Worm (Caenorhabditis elegans): ENCODE data around the gene nfx-1.

nfx-1 gene

ce11 chrIII:6374947-6375415 lies at the start of gene nfx-1, which contains the start of gene rps-13:
Gene nfx-1 (plus strand): TSS chrIII:6375379.
Gene rps-13 (minus strand): TSS chrIII:6374997.
- TF ChIP-seq tab-1 (GFP tag; IDR thresholded peaks at IDR 0.05) (no peak), med-1 (GFP tag; optimal IDR thresholded peaks at IDR 0.05; ENCODE audit: insufficient read depth) (no peak), ztf-29 (GFP tag; IDR thresholded peaks at IDR 0.05) (no peak), ztf-23 (GFP tag; IDR thresholded peaks at IDR 0.05) (no peak), ref-1 (GFP tag; conservative IDR thresholded peaks at IDR 0.05) (no peak), flt-1 (GFP tag; IDR thresholded peaks at IDR 0.05) (peak; percentile 72), cog-1 (tag; optimal IDR thresholded peaks at IDR 0.05) (peak; percentile 65), klf-2 (GFP tag; conservative IDR thresholded peaks at IDR 0.05) (no peak), T22C8.4 (GFP tag; IDR thresholded peaks at IDR 0.05) (no peak)

DNA sequence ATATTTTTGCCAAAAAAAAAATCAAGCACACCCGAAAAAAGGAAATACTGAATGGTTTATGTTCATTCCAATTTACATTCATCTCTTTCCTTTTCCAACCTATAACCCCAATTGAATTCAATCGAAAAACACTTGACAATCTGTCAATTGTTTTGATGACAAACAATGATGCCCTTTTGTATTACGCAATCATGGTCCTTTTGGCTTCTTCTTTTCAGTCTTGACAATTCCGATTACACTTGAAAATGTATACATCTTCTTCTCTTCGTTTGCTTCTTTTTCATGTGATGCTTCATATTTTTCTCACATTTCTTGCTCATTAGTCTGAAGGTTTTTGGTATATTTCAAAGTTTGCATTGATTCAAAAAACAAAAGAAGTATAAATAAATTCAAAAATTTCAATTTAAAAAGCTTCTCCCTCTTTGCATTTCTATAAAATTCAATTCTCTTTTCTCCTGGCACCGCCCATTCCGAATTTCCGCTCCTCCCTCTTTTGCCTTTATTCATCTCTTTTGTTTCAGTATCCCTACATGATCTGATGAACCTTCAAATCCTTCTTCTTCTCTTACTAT lies 43.9 kb upstream of the nfx-1 start, which contains the start of gene C56G2.4:
Gene C56G2.4 (plus strand): TSS at position 522 of the 572 bp plus-strand sequence.
- TF ChIP-seq tab-1 (GFP tag; IDR thresholded peaks at IDR 0.05) (no peak), cog-1 (tag; optimal IDR thresholded peaks at IDR 0.05) (no peak), ztf-29 (GFP tag; IDR thresholded peaks at IDR 0.05) (no peak), flt-1 (GFP tag; IDR thresholded peaks at IDR 0.05) (no peak), med-1 (GFP tag; optimal IDR thresholded peaks at IDR 0.05; ENCODE audit: insufficient read depth) (no peak), ztf-23 (GFP tag; IDR thresholded peaks at IDR 0.05) (no peak), ref-1 (GFP tag; conservative IDR thresholded peaks at IDR 0.05) (no peak), klf-2 (GFP tag; conservative IDR thresholded peaks at IDR 0.05) (no peak), T22C8.4 (GFP tag; IDR thresholded peaks at IDR 0.05) (no peak)

DNA sequence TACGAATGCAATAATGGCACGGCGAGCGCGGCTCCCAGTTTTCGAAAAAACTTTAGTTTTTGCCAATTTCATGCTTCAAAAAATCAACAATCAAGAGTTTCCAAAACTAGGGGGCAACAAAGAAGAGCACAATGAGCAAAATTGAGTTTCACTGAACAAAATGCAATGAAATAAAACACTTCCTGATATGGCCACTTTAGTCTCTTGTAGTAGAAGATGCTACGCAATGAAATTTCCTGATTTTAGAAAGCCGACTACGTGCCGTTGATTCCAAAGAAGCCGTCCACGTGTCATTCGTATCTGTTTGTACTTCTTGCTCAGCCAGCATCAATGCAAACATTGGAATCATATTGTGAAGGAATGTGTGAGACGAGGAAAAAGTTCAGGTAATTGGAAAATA lies 40.8 kb upstream of the nfx-1 start:
- TF ChIP-seq flt-1 (GFP tag; IDR thresholded peaks at IDR 0.05) (no peak), ztf-29 (GFP tag; IDR thresholded peaks at IDR 0.05) (no peak), ztf-23 (GFP tag; IDR thresholded peaks at IDR 0.05) (no peak), ref-1 (GFP tag; conservative IDR thresholded peaks at IDR 0.05) (no peak), klf-2 (GFP tag; conservative IDR thresholded peaks at IDR 0.05) (no peak), med-1 (GFP tag; optimal IDR thresholded peaks at IDR 0.05; ENCODE audit: insufficient read depth) (no peak)

DNA sequence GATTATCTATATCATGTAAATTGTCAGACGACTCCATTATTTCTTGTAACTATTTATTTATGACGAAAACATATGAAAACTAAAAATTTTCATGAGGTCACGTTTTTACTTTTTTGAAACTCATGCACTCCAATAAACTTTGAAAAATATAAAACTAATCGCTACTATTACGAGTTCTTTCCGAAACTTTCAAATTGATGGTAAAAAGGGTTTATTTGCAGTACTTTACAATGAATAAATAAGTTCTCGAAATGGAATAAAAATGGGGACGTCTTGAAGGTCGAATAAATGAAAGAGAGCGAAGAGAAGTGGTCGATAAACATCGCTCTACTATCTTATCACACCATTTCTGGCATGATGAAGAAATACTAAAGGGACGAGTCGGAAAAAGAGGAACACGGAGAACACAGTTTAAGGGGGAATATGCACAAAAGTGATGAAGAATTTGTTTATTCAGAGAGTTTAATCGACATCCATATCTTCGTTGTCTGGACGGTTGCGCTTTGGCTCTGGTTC lies 35.2 kb upstream of the nfx-1 start, which contains the start of gene let-767:
Gene let-767 (minus strand): TSS at position 51 of the 516 bp plus-strand sequence.
- TF ChIP-seq ref-1 (GFP tag; conservative IDR thresholded peaks at IDR 0.05) (no peak), flt-1 (GFP tag; IDR thresholded peaks at IDR 0.05) (no peak), klf-2 (GFP tag; conservative IDR thresholded peaks at IDR 0.05) (no peak), tab-1 (GFP tag; IDR thresholded peaks at IDR 0.05) (no peak), T22C8.4 (GFP tag; IDR thresholded peaks at IDR 0.05) (no peak), cog-1 (tag; optimal IDR thresholded peaks at IDR 0.05) (no peak), ztf-29 (GFP tag; IDR thresholded peaks at IDR 0.05) (no peak), med-1 (GFP tag; optimal IDR thresholded peaks at IDR 0.05; ENCODE audit: insufficient read depth) (no peak), ztf-23 (GFP tag; IDR thresholded peaks at IDR 0.05) (no peak)

DNA sequence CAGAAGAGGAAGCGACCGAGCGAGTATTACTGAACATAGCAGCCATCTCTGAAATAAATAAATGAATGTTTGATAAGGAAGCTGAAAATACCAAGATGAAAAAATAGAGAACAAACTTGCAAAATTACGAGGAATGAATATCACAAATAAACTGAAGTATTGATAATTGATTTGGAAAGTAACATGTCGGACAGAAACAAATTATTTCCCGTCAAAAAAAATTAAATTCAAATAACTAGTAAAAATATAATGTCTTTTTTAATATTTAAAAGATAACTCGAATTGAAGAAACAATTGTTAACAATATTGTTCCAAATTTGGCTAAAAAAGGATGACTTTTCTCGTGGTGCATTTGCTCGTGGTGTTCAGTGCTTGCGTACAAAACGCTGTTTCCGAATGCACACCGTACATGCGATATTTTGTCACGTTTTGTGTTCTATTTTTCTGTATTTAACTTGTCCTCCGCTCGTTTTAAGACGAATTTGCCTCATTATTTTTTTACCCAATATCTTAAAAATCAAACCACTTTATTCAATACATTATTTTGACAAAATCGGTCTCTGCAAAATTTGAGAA lies 33.2 kb upstream of the nfx-1 start, which contains the start of gene rpn-13:
Gene rpn-13 (minus strand): TSS at position 51 of the 576 bp plus-strand sequence.
- TF ChIP-seq med-1 (GFP tag; optimal IDR thresholded peaks at IDR 0.05; ENCODE audit: insufficient read depth) (no peak), flt-1 (GFP tag; IDR thresholded peaks at IDR 0.05) (no peak), cog-1 (tag; optimal IDR thresholded peaks at IDR 0.05) (no peak), T22C8.4 (GFP tag; IDR thresholded peaks at IDR 0.05) (no peak), klf-2 (GFP tag; conservative IDR thresholded peaks at IDR 0.05) (no peak), ztf-23 (GFP tag; IDR thresholded peaks at IDR 0.05) (no peak), ref-1 (GFP tag; conservative IDR thresholded peaks at IDR 0.05) (no peak), ztf-29 (GFP tag; IDR thresholded peaks at IDR 0.05) (no peak), tab-1 (GFP tag; IDR thresholded peaks at IDR 0.05) (no peak)

DNA sequence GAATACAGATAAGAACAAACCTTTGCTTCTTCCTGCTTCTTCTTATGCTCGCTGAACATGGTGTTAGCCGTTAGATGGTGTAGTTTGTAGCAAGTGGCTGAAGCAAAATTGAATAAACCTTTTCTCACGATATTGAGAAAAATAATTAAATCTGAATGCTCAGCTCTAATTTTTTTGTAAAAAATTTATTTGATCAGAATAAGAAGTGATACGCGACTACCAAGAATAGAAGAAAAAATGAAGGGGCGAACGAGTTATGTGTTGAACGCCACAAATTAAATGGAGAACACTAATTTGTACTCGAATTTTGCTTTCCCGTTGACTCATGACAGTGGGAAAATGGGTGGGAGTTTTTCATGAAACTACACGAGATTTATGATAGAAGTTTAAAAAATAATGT lies 31.9 kb upstream of the nfx-1 start, which contains the start of gene C56G2.9:
Gene C56G2.9 (minus strand): TSS at position 101 of the 400 bp plus-strand sequence.
- TF ChIP-seq T22C8.4 (GFP tag; IDR thresholded peaks at IDR 0.05): no peak
- TF ChIP-seq cog-1 (tag; optimal IDR thresholded peaks at IDR 0.05): no peak
- TF ChIP-seq klf-2 (GFP tag; conservative IDR thresholded peaks at IDR 0.05): no peak
- no peak for TF ChIP-seq ztf-29 (GFP tag; IDR thresholded peaks at IDR 0.05)
- no peak for TF ChIP-seq ztf-23 (GFP tag; IDR thresholded peaks at IDR 0.05)
- no peak for TF ChIP-seq med-1 (GFP tag; optimal IDR thresholded peaks at IDR 0.05; ENCODE audit: insufficient read depth)
- TF ChIP-seq flt-1 (GFP tag; IDR thresholded peaks at IDR 0.05): no peak
- no peak for TF ChIP-seq ref-1 (GFP tag; conservative IDR thresholded peaks at IDR 0.05)
- TF ChIP-seq tab-1 (GFP tag; IDR thresholded peaks at IDR 0.05): no peak

ce11 chrIII:6344737-6345136 lies 30.4 kb upstream of the nfx-1 start:
- TF ChIP-seq med-1 (GFP tag; optimal IDR thresholded peaks at IDR 0.05; ENCODE audit: insufficient read depth) (peak; percentile 29), flt-1 (GFP tag; IDR thresholded peaks at IDR 0.05) (peak; percentile 75; the same call in 1 of the 2 replicates), T22C8.4 (GFP tag; IDR thresholded peaks at IDR 0.05) (no peak; the same call in 1 of the 2 replicates), cog-1 (tag; optimal IDR thresholded peaks at IDR 0.05) (peak; percentile 73), klf-2 (GFP tag; conservative IDR thresholded peaks at IDR 0.05) (no peak), ztf-23 (GFP tag; IDR thresholded peaks at IDR 0.05) (0 out of 2 replicates have a peak, but pooled peaks have one; percentile 40), tab-1 (GFP tag; IDR thresholded peaks at IDR 0.05) (no peak), ref-1 (GFP tag; conservative IDR thresholded peaks at IDR 0.05) (no peak), ztf-29 (GFP tag; IDR thresholded peaks at IDR 0.05) (no peak)

ce11 chrIII:6345968-6346498 lies 29.1 kb upstream of the nfx-1 start, which contains the start of the genes trmt-10C.2 and C56G2.22:
Gene trmt-10C.2 (plus strand): TSS chrIII:6346281.
Gene C56G2.22 (plus strand): TSS chrIII:6346448.
- TF ChIP-seq med-1 (GFP tag; optimal IDR thresholded peaks at IDR 0.05; ENCODE audit: insufficient read depth): no peak
- no peak for TF ChIP-seq flt-1 (GFP tag; IDR thresholded peaks at IDR 0.05)
- TF ChIP-seq ztf-29 (GFP tag; IDR thresholded peaks at IDR 0.05): no peak
- TF ChIP-seq ztf-23 (GFP tag; IDR thresholded peaks at IDR 0.05): no peak
- TF ChIP-seq T22C8.4 (GFP tag; IDR thresholded peaks at IDR 0.05): no peak
- no peak for TF ChIP-seq tab-1 (GFP tag; IDR thresholded peaks at IDR 0.05)
